Worm (Caenorhabditis elegans) whole organism, midembryonic: Measurements from ENCODE around the gene hosl-1.

Source experiments
- T22C8.4 ChIP-seq: fragments of 200-800 bp; sonication (Bioruptor generic); IDR thresholded peaks from 2 replicates; pipeline ENCODE4 v1.3.6; 2022; ENCODE audit warnings: missing genetic modification characterization, missing compliant biosample characterization
- flt-1 ChIP-seq: fragments of 200-800 bp; sonication (Bioruptor generic); IDR thresholded peaks from 2 replicates; pipeline ENCODE4 v1.3.6; 2022; ENCODE audit warnings: missing genetic modification characterization, missing compliant biosample characterization
- med-1 ChIP-seq: sonication (generic microtip); optimal IDR thresholded peaks from 2 replicates; lab custom pipeline; 2017; ENCODE audit warnings: missing genetic modification characterization, mild to moderate bottlenecking, missing compliant biosample characterization, antibody characterized with exemption, missing genetic modification reagents; ENCODE audit not compliant: insufficient read depth
- tab-1 ChIP-seq: fragments of 200-800 bp; sonication (Bioruptor generic); IDR thresholded peaks from 2 replicates; pipeline ENCODE4 v1.3.6; 2022; ENCODE audit warnings: missing genetic modification characterization, missing compliant biosample characterization
- ztf-29 ChIP-seq: fragments of 200-800 bp; sonication (Bioruptor generic); IDR thresholded peaks from 2 replicates; pipeline ENCODE4 v1.3.6; 2022; ENCODE audit warnings: missing genetic modification reagents, missing genetic modification characterization, missing compliant biosample characterization

ce11 chrX:4628350-4628749 lies 8.6 kb upstream of the hosl-1 start:
- TF ChIP-seq med-1 (GFP tag; lab: Kevin White, UChicago) (no peak), ztf-29 (GFP tag; lab: Robert Waterston, UW) (no peak), flt-1 (GFP tag; lab: Robert Waterston, UW) (no peak), T22C8.4 (GFP tag; lab: Robert Waterston, UW) (no peak), tab-1 (no peak)
